Fruit fly (Drosophila melanogaster): ENCODE measurements around the gene chinmo.

The chinmo gene

dm6 chr2L:1615753-1616152, 35.3 kb upstream of the chinmo start (continued):
- no peak for TF ChIP-seq CG6791 (GFP tag; IDR thresholded peaks at IDR 0.05; ENCODE audit: partially characterized antibody)
- no peak for TF ChIP-seq knrl (GFP tag; IDR thresholded peaks at IDR 0.05; ENCODE audit: partially characterized antibody)
- no peak for TF ChIP-seq CG6272 (GFP tag; IDR thresholded peaks at IDR 0.05)
- TF ChIP-seq CG12104 (GFP tag; optimal IDR thresholded peaks at IDR 0.05) = no peak
- TF ChIP-seq croc (GFP tag; conservative IDR thresholded peaks at IDR 0.05) = peak; percentile 50; the same call in 2 of the 3 replicates
- 0 out of 3 replicates have a peak, but pooled peaks have one; percentile 28 for TF ChIP-seq CG11560 (tag; IDR thresholded peaks at IDR 0.05)
- peak; percentile 61 for TF ChIP-seq phol (tag; optimal IDR thresholded peaks at IDR 0.05)
- peak; percentile 49 for TF ChIP-seq Poxn (GFP tag; IDR thresholded peaks at IDR 0.05)
- TF ChIP-seq tio (GFP tag; optimal IDR thresholded peaks at IDR 0.05) = peak; percentile 42
- peak; percentile 62; the same call in 1 of the 2 replicates for TF ChIP-seq seq (GFP tag; IDR thresholded peaks at IDR 0.05)
- TF ChIP-seq caup (GFP tag; optimal IDR thresholded peaks at IDR 0.05; ENCODE audit: severe bottlenecking) = peak; percentile 64
- no peak for TF ChIP-seq Nf-YC (tag; optimal IDR thresholded peaks at IDR 0.05)
- no peak for TF ChIP-seq Dll (GFP tag; IDR thresholded peaks at IDR 0.05; ENCODE audit: partially characterized antibody)
- TF ChIP-seq hbn (GFP tag; IDR thresholded peaks at IDR 0.05; ENCODE audit: partially characterized antibody) = no peak
- peak; percentile 60 for TF ChIP-seq BtbVII (GFP tag; optimal IDR thresholded peaks at IDR 0.05)
- TF ChIP-seq bcd (GFP tag; optimal IDR thresholded peaks at IDR 0.05) = peak; percentile 60
- TF ChIP-seq CG10267 (tag; optimal IDR thresholded peaks at IDR 0.05) = peak; percentile 49
- TF ChIP-seq fd102C (GFP tag; optimal IDR thresholded peaks at IDR 0.05) = no peak
- no peak for TF ChIP-seq corto (GFP tag; optimal IDR thresholded peaks at IDR 0.05)
- peak; percentile 68 for TF ChIP-seq nmo (GFP tag; optimal IDR thresholded peaks at IDR 0.05)
- TF ChIP-seq sqz (GFP tag; optimal IDR thresholded peaks at IDR 0.05) = peak; percentile 8
- no peak for TF ChIP-seq CG16779 (GFP tag; IDR thresholded peaks at IDR 0.05)
- TF ChIP-seq Tbp (GFP tag; optimal IDR thresholded peaks at IDR 0.05) = no peak
- TF ChIP-seq Sox102F (GFP tag; optimal IDR thresholded peaks at IDR 0.05) = peak; percentile 73
- TF ChIP-seq sima (GFP tag; optimal IDR thresholded peaks at IDR 0.05) = no peak
- TF ChIP-seq Oli (tag; optimal IDR thresholded peaks at IDR 0.05) = peak; percentile 67
- TF ChIP-seq CG17359 (tag; optimal IDR thresholded peaks at IDR 0.05) = peak; percentile 82
- peak; percentile 30 for TF ChIP-seq repo (GFP tag; optimal IDR thresholded peaks at IDR 0.05)
- TF ChIP-seq CG33557 (GFP tag; optimal IDR thresholded peaks at IDR 0.05) = no peak
- no peak for TF ChIP-seq CG2116 (GFP tag; optimal IDR thresholded peaks at IDR 0.05)
- no peak for TF ChIP-seq CG11398 (GFP tag; optimal IDR thresholded peaks at IDR 0.05)
- peak; percentile 26 for TF ChIP-seq CG17802 (tag; optimal IDR thresholded peaks at IDR 0.05)
- no peak; the same call in 1 of the 2 replicates for TF ChIP-seq wor (GFP tag; IDR thresholded peaks at IDR 0.05)
- peak; percentile 40 for TF ChIP-seq pho (GFP tag; optimal IDR thresholded peaks at IDR 0.05)
- TF ChIP-seq scrt (GFP tag; optimal IDR thresholded peaks at IDR 0.05) = peak; percentile 64
- TF ChIP-seq unc-4 (GFP tag; IDR thresholded peaks at IDR 0.05; ENCODE audit: partially characterized antibody) = no peak
- peak; percentile 16 for TF ChIP-seq Bdp1 (GFP tag; optimal IDR thresholded peaks at IDR 0.05)
- no peak for TF ChIP-seq Sin3A (optimal IDR thresholded peaks at IDR 0.05)
- peak; percentile 7 for TF ChIP-seq CG16815 (GFP tag; optimal IDR thresholded peaks at IDR 0.05)
- no peak for TF ChIP-seq CG1792 (GFP tag; optimal IDR thresholded peaks at IDR 0.05)
- TF ChIP-seq ac (GFP tag; optimal IDR thresholded peaks at IDR 0.05) = no peak
- peak; percentile 55 for TF ChIP-seq Antp (GFP tag; optimal IDR thresholded peaks at IDR 0.05)
- peak; percentile 80 for TF ChIP-seq HLH3B (GFP tag; IDR thresholded peaks at IDR 0.05)
- TF ChIP-seq tll (GFP tag; optimal IDR thresholded peaks at IDR 0.05) = no peak
- peak; percentile 71 for TF ChIP-seq ind (GFP tag; optimal IDR thresholded peaks at IDR 0.05)
- peak; percentile 70 for TF ChIP-seq CG4424 (GFP tag; optimal IDR thresholded peaks at IDR 0.05)
- TF ChIP-seq Awh (GFP tag; IDR thresholded peaks at IDR 0.05) = peak; percentile 60; the same call in 1 of the 2 replicates
- TF ChIP-seq HHEX (GFP tag; optimal IDR thresholded peaks at IDR 0.05) = peak; percentile 67
- peak; percentile 64 for TF ChIP-seq stc (GFP tag; IDR thresholded peaks at IDR 0.05)
- TF ChIP-seq pum (GFP tag; optimal IDR thresholded peaks at IDR 0.05) = peak; percentile 32
